Worm (Caenorhabditis elegans) whole organism, young adult: ENCODE results near the gene Y54G2A.13.

ENCODE experiments used
- B0336.3 ChIP-seq: fragments of 200-800 bp; sonication (Bioruptor generic); IDR thresholded peaks from 2 replicates; pipeline ENCODE4 v1.3.6; 2022; ENCODE audit warnings: missing genetic modification characterization, missing compliant biosample characterization
- F10E7.11 ChIP-seq: sonication (generic microtip); optimal IDR thresholded peaks from 2 replicates; lab custom pipeline; 2017; ENCODE audit warnings: mild to moderate bottlenecking, missing genetic modification characterization, moderate library complexity, missing compliant biosample characterization
- F33H1.4 ChIP-seq: fragments of 200-800 bp; sonication (Bioruptor generic); IDR thresholded peaks from 2 replicates; pipeline ENCODE4 v1.3.6; 2022; ENCODE audit warnings: missing genetic modification reagents, missing genetic modification characterization, missing compliant biosample characterization
- F55B11.4 ChIP-seq: sonication (generic microtip); optimal IDR thresholded peaks from 2 replicates; lab custom pipeline; 2016; ENCODE audit warnings: missing compliant biosample characterization, missing genetic modification characterization, borderline replicate concordance; ENCODE audit not compliant: insufficient read depth
- F57C9.4 ChIP-seq: sonication (generic microtip); optimal IDR thresholded peaks from 2 replicates; lab custom pipeline; 2017; ENCODE audit warnings: mild to moderate bottlenecking, missing genetic modification characterization, missing compliant biosample characterization
- K11D2.4 ChIP-seq: fragments of 200-800 bp; sonication (Bioruptor generic); IDR thresholded peaks from 2 replicates; pipeline ENCODE4 v1.3.6; 2022; ENCODE audit warnings: missing genetic modification reagents, missing genetic modification characterization, missing compliant biosample characterization
- Y53G8AR.9 ChIP-seq: fragments of 200-800 bp; sonication (Bioruptor generic); conservative IDR thresholded peaks from 2 replicates; pipeline ENCODE4 v1.3.6; 2022; ENCODE audit warnings: missing genetic modification reagents, missing genetic modification characterization, missing compliant biosample characterization
- Y67H2A.10 ChIP-seq: fragments of 200-800 bp; sonication (Bioruptor generic); conservative IDR thresholded peaks from 2 replicates; pipeline ENCODE4 v1.3.6; 2022; ENCODE audit warnings: missing genetic modification reagents, missing genetic modification characterization, missing compliant biosample characterization
- ZK185.1 ChIP-seq: sonication (generic microtip); optimal IDR thresholded peaks from 2 replicates; lab custom pipeline; 2016; ENCODE audit warnings: mild to moderate bottlenecking, missing genetic modification characterization, missing compliant biosample characterization; ENCODE audit not compliant: poor library complexity, severe bottlenecking
- akir-1 ChIP-seq: fragments of 200-800 bp; sonication (Bioruptor generic); optimal IDR thresholded peaks from 2 replicates; lab custom pipeline; 2018; ENCODE audit warnings: mild to moderate bottlenecking, missing genetic modification characterization, moderate library complexity, missing compliant biosample characterization
- aptf-2 ChIP-seq: fragments of 200-800 bp; sonication (Bioruptor generic); conservative IDR thresholded peaks from 2 replicates; pipeline ENCODE4 v1.3.6; 2022; ENCODE audit warnings: missing genetic modification reagents, missing genetic modification characterization, missing compliant biosample characterization
- atf-7 ChIP-seq: sonication (generic microtip); optimal IDR thresholded peaks from 2 replicates; lab custom pipeline; 2017; ENCODE audit warnings: mild to moderate bottlenecking, missing genetic modification characterization, missing compliant biosample characterization
- attf-3 ChIP-seq: fragments of 200-800 bp; sonication (Bioruptor generic); conservative IDR thresholded peaks from 2 replicates; pipeline ENCODE4 v1.3.6; 2022; ENCODE audit warnings: missing genetic modification reagents, missing genetic modification characterization, missing compliant biosample characterization
- attf-5 ChIP-seq: fragments of 200-800 bp; sonication (Bioruptor generic); optimal IDR thresholded peaks from 2 replicates; lab custom pipeline; 2018; ENCODE audit warnings: mild to moderate bottlenecking, missing genetic modification characterization, missing compliant biosample characterization
- bed-1 ChIP-seq: fragments of 200-800 bp; sonication (Bioruptor generic); IDR thresholded peaks from 2 replicates; pipeline ENCODE4 v1.3.6; 2022; ENCODE audit warnings: missing genetic modification reagents, missing genetic modification characterization, missing compliant biosample characterization
- bed-2 ChIP-seq: fragments of 200-800 bp; sonication (Bioruptor generic); IDR thresholded peaks from 2 replicates; pipeline ENCODE4 v1.3.6; 2022; ENCODE audit warnings: missing genetic modification reagents, missing genetic modification characterization, missing compliant biosample characterization
- ccch-3 ChIP-seq: fragments of 200-800 bp; sonication (Bioruptor generic); optimal IDR thresholded peaks from 2 replicates; lab custom pipeline; 2018; ENCODE audit warnings: mild to moderate bottlenecking, missing genetic modification characterization, missing compliant biosample characterization
- ceh-27 ChIP-seq: fragments of 200-800 bp; sonication (Bioruptor generic); optimal IDR thresholded peaks from 2 replicates; lab custom pipeline; 2018; ENCODE audit warnings: mild to moderate bottlenecking, missing genetic modification characterization, moderate library complexity, missing compliant biosample characterization
- chd-7 ChIP-seq: sonication (generic microtip); optimal IDR thresholded peaks from 2 replicates; lab custom pipeline; 2016; ENCODE audit warnings: mild to moderate bottlenecking, missing genetic modification characterization, moderate library complexity, missing compliant biosample characterization
- die-1 ChIP-seq: sonication (generic microtip); optimal IDR thresholded peaks from 2 replicates; lab custom pipeline; 2016; ENCODE audit warnings: missing genotype, mild to moderate bottlenecking, missing genetic modification characterization, missing compliant biosample characterization
- egl-44 ChIP-seq: fragments of 200-800 bp; sonication (Bioruptor generic); IDR thresholded peaks from 2 replicates; pipeline ENCODE4 v1.3.6; 2022; ENCODE audit warnings: missing genetic modification reagents, missing genetic modification characterization, missing compliant biosample characterization
- fkh-3 ChIP-seq: sonication (generic microtip); optimal IDR thresholded peaks from 2 replicates; lab custom pipeline; 2016; ENCODE audit warnings: mild to moderate bottlenecking, missing genetic modification characterization, missing compliant biosample characterization
- him-1 ChIP-seq: sonication (generic microtip); optimal IDR thresholded peaks from 2 replicates; lab custom pipeline; 2016; ENCODE audit warnings: missing genotype, missing genetic modification reagents, missing genetic modification characterization, missing compliant biosample characterization
- hlh-12 ChIP-seq: sonication (generic microtip); optimal IDR thresholded peaks from 2 replicates; lab custom pipeline; 2016; ENCODE audit warnings: missing genetic modification characterization, missing compliant biosample characterization
- hmg-1.2 ChIP-seq: fragments of 200-800 bp; sonication (Bioruptor generic); IDR thresholded peaks from 2 replicates; pipeline ENCODE4 v1.3.6; 2022; ENCODE audit warnings: missing genetic modification reagents, missing genetic modification characterization, missing compliant biosample characterization
- let-607 ChIP-seq, 2 experiments: fragments of 200-800 bp in 1 of 2; sonication (Bioruptor generic) in 1 of 2; sonication (generic microtip) in 1 of 2; optimal IDR thresholded peaks; 2 replicates each; lab custom pipeline; 2016 to 2018; ENCODE audit warnings: mild to moderate bottlenecking in 2 of 2, missing compliant biosample characterization in 2 of 2, missing genetic modification characterization in 2 of 2, moderate library complexity in 2 of 2, missing genotype in 1 of 2
- lin-26 ChIP-seq: fragments of 200-800 bp; sonication (Bioruptor generic); IDR thresholded peaks from 2 replicates; pipeline ENCODE4 v1.3.6; 2022; ENCODE audit warnings: missing genetic modification reagents, missing genetic modification characterization, missing compliant biosample characterization
- lin-35 ChIP-seq, 3 experiments: fragments of 150-350 bp in 2 of 3; sonication (generic microtip) in 1 of 3; optimal IDR thresholded peaks; 2 replicates each; lab custom pipeline; 2014 to 2018; ENCODE audit warnings: missing biosample characterization in 3 of 3, missing genetic modification characterization in 3 of 3, missing genetic modification reagents in 3 of 3
- lin-54 ChIP-seq: fragments of 200-800 bp; sonication (Bioruptor generic); optimal IDR thresholded peaks from 2 replicates; lab custom pipeline; 2018; ENCODE audit warnings: mild to moderate bottlenecking, missing genetic modification characterization, missing compliant biosample characterization
- lir-1 ChIP-seq: fragments of 200-800 bp; sonication (Bioruptor generic); conservative IDR thresholded peaks from 2 replicates; pipeline ENCODE4 v1.3.6; 2022; ENCODE audit warnings: missing genetic modification reagents, missing genetic modification characterization, missing compliant biosample characterization
- madf-10 ChIP-seq: sonication (generic microtip); optimal IDR thresholded peaks from 2 replicates; lab custom pipeline; 2016; ENCODE audit warnings: mild to moderate bottlenecking, missing genetic modification characterization, missing compliant biosample characterization
- madf-6 ChIP-seq: fragments of 200-800 bp; sonication (Bioruptor generic); IDR thresholded peaks from 2 replicates; pipeline ENCODE4 v1.3.6; 2022; ENCODE audit warnings: missing genetic modification reagents, missing genetic modification characterization, missing compliant biosample characterization
- nfya-1 ChIP-seq: sonication (generic microtip); optimal IDR thresholded peaks from 2 replicates; lab custom pipeline; 2017; ENCODE audit warnings: antibody characterized with exemption, missing compliant biosample characterization, missing genetic modification characterization, borderline replicate concordance; ENCODE audit not compliant: insufficient read depth
- nfya-2 ChIP-seq: fragments of 200-800 bp; sonication (Bioruptor generic); IDR thresholded peaks from 2 replicates; pipeline ENCODE4 v1.3.6; 2022; ENCODE audit warnings: missing genetic modification reagents, missing genetic modification characterization, missing compliant biosample characterization
- nhr-120 ChIP-seq: fragments of 200-800 bp; sonication (Bioruptor generic); IDR thresholded peaks from 2 replicates; pipeline ENCODE4 v1.3.6; 2022; ENCODE audit warnings: missing genetic modification characterization, missing compliant biosample characterization
- nhr-179 ChIP-seq: sonication (generic microtip); optimal IDR thresholded peaks from 2 replicates; lab custom pipeline; 2016; ENCODE audit warnings: mild to moderate bottlenecking, missing genetic modification characterization, missing compliant biosample characterization
- pha-4 ChIP-seq: fragments of 150-350 bp; sonication (generic microtip); optimal IDR thresholded peaks from 2 replicates; lab custom pipeline; 2014; ENCODE audit warnings: missing biosample characterization, missing genetic modification reagents, missing genetic modification characterization
- rec-8 ChIP-seq, 2 experiments: sonication (generic microtip); optimal IDR thresholded peaks; 2 replicates each; lab custom pipeline; 2016; ENCODE audit warnings: mild to moderate bottlenecking in 2 of 2, missing genetic modification characterization in 2 of 2, missing genetic modification reagents in 2 of 2, missing genotype in 2 of 2, missing biosample characterization in 1 of 2, missing compliant biosample characterization in 1 of 2, moderate library complexity in 1 of 2
- sdz-38 ChIP-seq: sonication (generic microtip); optimal IDR thresholded peaks from 2 replicates; lab custom pipeline; 2016; ENCODE audit warnings: missing genotype, missing genetic modification characterization, missing compliant biosample characterization
- snpc-4 ChIP-seq, 5 experiments: fragments of 150-350 bp in 1 of 5; sonication (generic microtip) in 4 of 5; optimal IDR thresholded peaks; 2 replicates each; lab custom pipeline; 2014 to 2018; ENCODE audit warnings: missing genetic modification characterization in 5 of 5, missing biosample characterization in 3 of 5, antibody characterized with exemption in 2 of 5, mild to moderate bottlenecking in 2 of 5, missing compliant biosample characterization in 2 of 5, missing genotype in 2 of 5, moderate library complexity in 2 of 5, missing genetic modification reagents in 1 of 5
- tbp1 ChIP-seq: fragments of 200-800 bp; sonication (Bioruptor generic); optimal IDR thresholded peaks from 2 replicates; lab custom pipeline; 2018; ENCODE audit warnings: mild to moderate bottlenecking, missing genetic modification characterization, missing compliant biosample characterization
- tbx-9 ChIP-seq: sonication (generic microtip); optimal IDR thresholded peaks from 2 replicates; lab custom pipeline; 2016; ENCODE audit warnings: borderline replicate concordance, missing genetic modification characterization, inconsistent platforms, missing compliant biosample characterization
- tlf-1 ChIP-seq: fragments of 200-800 bp; sonication (Bioruptor generic); optimal IDR thresholded peaks from 2 replicates; lab custom pipeline; 2018; ENCODE audit warnings: mild to moderate bottlenecking, missing genetic modification characterization, missing compliant biosample characterization
- xnd-1 ChIP-seq: sonication (generic microtip); optimal IDR thresholded peaks from 2 replicates; lab custom pipeline; 2016; ENCODE audit warnings: missing genotype, missing genetic modification reagents, missing genetic modification characterization, missing compliant biosample characterization
- zfh-2 ChIP-seq: fragments of 200-800 bp; sonication (Bioruptor generic); conservative IDR thresholded peaks from 2 replicates; pipeline ENCODE4 v1.3.6; 2022; ENCODE audit warnings: missing genetic modification reagents, missing genetic modification characterization, missing compliant biosample characterization
- zim-3 ChIP-seq: sonication (generic microtip); optimal IDR thresholded peaks from 2 replicates; lab custom pipeline; 2017; ENCODE audit warnings: mild to moderate bottlenecking, missing genetic modification characterization, moderate library complexity, missing compliant biosample characterization

Gene Y54G2A.13

DNA sequence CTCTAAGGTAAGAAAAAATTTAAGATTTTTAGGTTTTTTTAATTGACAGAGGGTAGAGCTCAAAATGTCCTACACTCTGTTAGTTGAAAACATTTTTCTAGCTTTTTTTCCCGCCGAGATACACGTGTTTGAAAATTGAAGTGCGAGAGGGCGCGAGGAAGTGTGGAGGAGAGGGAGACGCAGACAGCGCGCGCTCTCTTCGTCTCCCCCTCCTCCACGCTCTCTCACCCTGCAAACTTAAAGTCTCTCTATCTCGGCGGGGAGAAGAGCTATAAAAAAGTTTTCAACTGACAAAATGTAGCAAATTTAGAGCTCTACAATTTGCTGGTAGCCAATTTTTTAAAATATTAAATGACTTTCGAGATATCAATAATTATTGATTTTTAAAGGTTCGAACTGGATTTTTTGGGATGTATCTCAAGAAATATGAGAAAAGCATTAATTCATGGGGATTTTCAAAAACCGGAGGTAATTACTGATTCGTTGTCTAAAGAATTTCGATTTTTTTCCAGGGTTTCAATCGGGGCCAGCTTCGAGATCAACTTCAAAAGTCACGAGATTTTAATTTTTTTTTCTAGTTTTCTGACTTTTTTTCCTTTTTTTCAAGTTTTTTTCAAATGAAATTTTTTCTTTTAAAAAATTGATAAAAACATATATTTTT is 54.4 kb downstream of the Y54G2A.13 start (continued):
- TF ChIP-seq lin-26: 0 out of 2 replicates have a peak, but pooled peaks have one; percentile 41
- no peak for TF ChIP-seq lir-1 (GFP tag; lab: Robert Waterston, UW)
- peak; percentile 17; the same call in 1 of the 2 replicates for TF ChIP-seq B0336.3
- peak; percentile 45 for TF ChIP-seq F57C9.4
- TF ChIP-seq zim-3 (tag; lab: Kevin White, UChicago): peak; percentile 34
- no peak for TF ChIP-seq ccch-3 (GFP tag; lab: Kevin White, UChicago)
- TF ChIP-seq him-1 (tag; lab: Kevin White, UChicago): no peak
- TF ChIP-seq pha-4 (tag; lab: Kevin White, UChicago): no peak
- TF ChIP-seq snpc-4 (GFP tag; optimal IDR thresholded peaks at IDR 0.05; lab: Kevin White, UChicago): no peak
- TF ChIP-seq snpc-4 (tag; optimal IDR thresholded peaks at IDR 0.05; lab: Kevin White, UChicago): no peak
- TF ChIP-seq akir-1 (GFP tag; lab: Kevin White, UChicago): no peak
- no peak for TF ChIP-seq aptf-2
- no peak for TF ChIP-seq egl-44
- TF ChIP-seq tbx-9 (tag; lab: Kevin White, UChicago): no peak
- TF ChIP-seq ZK185.1 (tag; lab: Kevin White, UChicago): no peak
- peak; percentile 90 for TF ChIP-seq hmg-1.2 (GFP tag; lab: Robert Waterston, UW)
- TF ChIP-seq lin-54 (GFP tag; lab: Kevin White, UChicago): no peak
- TF ChIP-seq bed-1 (GFP tag; lab: Robert Waterston, UW): no peak
- TF ChIP-seq madf-10 (tag; lab: Kevin White, UChicago): no peak
- no peak for TF ChIP-seq F55B11.4
- TF ChIP-seq tbp1 (GFP tag; lab: Kevin White, UChicago): no peak
- no peak for TF ChIP-seq attf-5 (GFP tag; lab: Kevin White, UChicago)
- TF ChIP-seq fkh-3: no peak
- no peak for TF ChIP-seq sdz-38
- TF ChIP-seq nhr-120: no peak
- TF ChIP-seq nfya-2 (GFP tag; lab: Robert Waterston, UW): no peak
- TF ChIP-seq die-1 (tag; lab: Kevin White, UChicago): no peak
- no peak for TF ChIP-seq Y67H2A.10 (GFP tag; lab: Robert Waterston, UW)
- TF ChIP-seq lin-35 (GFP tag; optimal IDR thresholded peaks at IDR 0.05; lab: Kevin White, UChicago): no peak
- peak; percentile 29; the same call in 1 of the 2 replicates for TF ChIP-seq Y53G8AR.9 (GFP tag; lab: Robert Waterston, UW)
- TF ChIP-seq let-607 (tag; optimal IDR thresholded peaks at IDR 0.05; lab: Kevin White, UChicago): no peak
- no peak for TF ChIP-seq madf-6 (GFP tag; lab: Robert Waterston, UW)
- no peak for TF ChIP-seq bed-2 (GFP tag; lab: Robert Waterston, UW)
- TF ChIP-seq atf-7 (tag; lab: Kevin White, UChicago): no peak
- 0 out of 2 replicates have a peak, but pooled peaks have one; percentile 9 for TF ChIP-seq K11D2.4 (GFP tag; lab: Robert Waterston, UW)
- no peak for TF ChIP-seq nhr-179 (tag; lab: Kevin White, UChicago)
- TF ChIP-seq ceh-27: no peak
- TF ChIP-seq hlh-12 (tag; lab: Kevin White, UChicago): no peak
- TF ChIP-seq rec-8 (tag; optimal IDR thresholded peaks at IDR 0.05; lab: Kevin White, UChicago): no peak
- no peak for TF ChIP-seq attf-3 (GFP tag; lab: Robert Waterston, UW)
- TF ChIP-seq nfya-1 (tag; lab: Kevin White, UChicago): no peak
- TF ChIP-seq chd-7: peak; percentile 62
- peak; percentile 77 for TF ChIP-seq zfh-2 (GFP tag; lab: Robert Waterston, UW)
- no peak for TF ChIP-seq F33H1.4
- no peak for TF ChIP-seq tlf-1 (GFP tag; lab: Kevin White, UChicago)
- TF ChIP-seq F10E7.11: no peak
- no peak for TF ChIP-seq xnd-1
